Worm (Caenorhabditis elegans) whole organism, mixed stage, embryonic: Measurements from ENCODE around the gene F55G11.1.

Experiments
- M03D4.4 ChIP-seq: sonication (generic microtip); optimal IDR thresholded peaks from 2 replicates; lab custom pipeline; 2017; ENCODE audit warnings: mild to moderate bottlenecking, missing genetic modification characterization, missing compliant biosample characterization
- bed-3 ChIP-seq: fragments of 200-800 bp; sonication (Bioruptor generic); optimal IDR thresholded peaks from 3 replicates; lab custom pipeline; 2018; ENCODE audit warnings: mild to moderate bottlenecking, missing genetic modification characterization, moderate library complexity, missing compliant biosample characterization
- blmp-1 ChIP-seq: fragments of 150-350 bp; optimal IDR thresholded peaks from 2 replicates; lab custom pipeline; 2014; ENCODE audit warnings: missing biosample characterization, missing genetic modification characterization
- ceh-43 ChIP-seq: fragments of 200-800 bp; sonication (Bioruptor generic); optimal IDR thresholded peaks from 2 replicates; lab custom pipeline; 2018; ENCODE audit warnings: mild to moderate bottlenecking, missing genetic modification characterization, moderate library complexity, missing compliant biosample characterization
- ceh-83 ChIP-seq: fragments of 200-800 bp; sonication (Bioruptor generic); optimal IDR thresholded peaks from 2 replicates; lab custom pipeline; 2018; ENCODE audit warnings: mild to moderate bottlenecking, missing genetic modification characterization, missing compliant biosample characterization
- cnd-1 ChIP-seq: fragments of 200-800 bp; sonication (Bioruptor generic); optimal IDR thresholded peaks from 2 replicates; lab custom pipeline; 2018; ENCODE audit warnings: mild to moderate bottlenecking, missing genetic modification characterization, missing compliant biosample characterization
- drap-1 ChIP-seq: fragments of 200-800 bp; sonication (Bioruptor generic); optimal IDR thresholded peaks from 3 replicates; lab custom pipeline; 2018; ENCODE audit warnings: mild to moderate bottlenecking, missing genetic modification characterization, missing compliant biosample characterization
- elt-1 ChIP-seq: sonication (generic microtip); optimal IDR thresholded peaks from 2 replicates; lab custom pipeline; 2017; ENCODE audit warnings: missing genetic modification characterization, mild to moderate bottlenecking, missing compliant biosample characterization, antibody characterized with exemption, moderate library complexity, borderline replicate concordance; ENCODE audit not compliant: insufficient read depth
- lin-32 ChIP-seq: fragments of 200-800 bp; sonication (Bioruptor generic); optimal IDR thresholded peaks from 2 replicates; lab custom pipeline; 2018; ENCODE audit warnings: mild to moderate bottlenecking, missing genetic modification characterization, missing compliant biosample characterization
- lsy-2 ChIP-seq: fragments of 150-350 bp; optimal IDR thresholded peaks from 2 replicates; lab custom pipeline; 2014; ENCODE audit warnings: missing biosample characterization, missing genetic modification characterization
- mep-1 ChIP-seq: fragments of 150-350 bp; optimal IDR thresholded peaks from 2 replicates; lab custom pipeline; 2017; ENCODE audit warnings: missing biosample characterization, missing genetic modification reagents, missing genetic modification characterization, inconsistent platforms
- mls-2 ChIP-seq: sonication (generic microtip); optimal IDR thresholded peaks from 2 replicates; lab custom pipeline; 2016; ENCODE audit warnings: mild to moderate bottlenecking, missing genetic modification characterization, moderate library complexity, missing compliant biosample characterization
- nhr-12 ChIP-seq: fragments of 150-350 bp; optimal IDR thresholded peaks from 2 replicates; lab custom pipeline; 2014; ENCODE audit warnings: missing biosample characterization, missing genetic modification characterization
- nhr-2 ChIP-seq: fragments of 150-350 bp; optimal IDR thresholded peaks from 2 replicates; lab custom pipeline; 2014; ENCODE audit warnings: missing biosample characterization, missing genetic modification characterization
- nhr-237 ChIP-seq: fragments of 150-350 bp; optimal IDR thresholded peaks from 2 replicates; lab custom pipeline; 2014; ENCODE audit warnings: missing biosample characterization, missing genetic modification characterization
- nhr-28 ChIP-seq: fragments of 150-350 bp; optimal IDR thresholded peaks from 2 replicates; lab custom pipeline; 2014; ENCODE audit warnings: missing biosample characterization, missing genetic modification characterization
- nhr-76 ChIP-seq: sonication (generic microtip); optimal IDR thresholded peaks from 2 replicates; lab custom pipeline; 2017; ENCODE audit warnings: missing biosample characterization, missing genetic modification characterization
- pha-4 ChIP-seq: fragments of 150-350 bp; optimal IDR thresholded peaks from 2 replicates; lab custom pipeline; 2018; ENCODE audit warnings: missing biosample characterization, missing genetic modification reagents, missing genetic modification characterization
- snpc-4 ChIP-seq: fragments of 150-350 bp; optimal IDR thresholded peaks from 2 replicates; lab custom pipeline; 2014; ENCODE audit warnings: missing biosample characterization, missing genetic modification characterization
- sptf-1 ChIP-seq: sonication (generic microtip); optimal IDR thresholded peaks from 2 replicates; lab custom pipeline; 2017; ENCODE audit warnings: mild to moderate bottlenecking, missing genetic modification characterization, moderate library complexity, missing compliant biosample characterization
- unc-120 ChIP-seq: sonication (generic microtip); optimal IDR thresholded peaks from 2 replicates; lab custom pipeline; 2017; ENCODE audit warnings: missing genetic modification characterization, missing compliant biosample characterization; ENCODE audit not compliant: poor library complexity, severe bottlenecking
- unc-39 ChIP-seq: fragments of 150-350 bp; optimal IDR thresholded peaks from 2 replicates; lab custom pipeline; 2014; ENCODE audit warnings: missing biosample characterization, missing genetic modification characterization
- unc-62 ChIP-seq: fragments of 150-350 bp; optimal IDR thresholded peaks from 2 replicates; lab custom pipeline; 2014; ENCODE audit warnings: missing biosample characterization, missing genetic modification reagents, missing genetic modification characterization
- zip-8 ChIP-seq: fragments of 150-350 bp; optimal IDR thresholded peaks from 2 replicates; lab custom pipeline; 2014; ENCODE audit warnings: missing biosample characterization, missing genetic modification characterization
- ztf-11 ChIP-seq: fragments of 150-350 bp; optimal IDR thresholded peaks from 2 replicates; lab custom pipeline; 2014; ENCODE audit warnings: missing biosample characterization, missing genetic modification characterization

The F55G11.1 gene

DNA sequence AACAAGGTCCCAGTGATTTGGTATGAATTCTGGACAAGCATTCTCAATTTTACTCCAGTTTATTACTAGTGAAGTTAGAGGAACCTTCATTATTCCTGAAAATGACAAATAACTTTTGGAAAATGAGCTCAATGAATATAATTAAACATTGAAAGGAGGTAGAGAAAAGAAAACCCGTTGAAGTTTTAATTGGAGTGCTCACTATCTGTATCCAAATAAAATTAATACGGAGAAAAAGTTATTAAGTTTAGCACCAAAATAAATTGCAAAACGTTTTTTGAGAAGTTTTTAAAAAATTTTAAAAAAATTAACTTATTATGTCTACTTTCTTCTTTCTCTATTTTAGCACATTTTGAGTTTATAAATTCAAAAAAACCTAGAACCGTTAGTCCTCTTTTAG lies at the start of gene F55G11.1:
Gene F55G11.1 (minus strand): TSS at position 101 of the 400 bp plus-strand sequence.
- TF ChIP-seq mls-2 (tag; lab: Kevin White, UChicago), result no peak
- TF ChIP-seq lsy-2, result no peak
- no peak for TF ChIP-seq M03D4.4
- no peak for TF ChIP-seq nhr-2 (tag; lab: Kevin White, UChicago)
- no peak for TF ChIP-seq bed-3
- TF ChIP-seq nhr-28 (tag; lab: Kevin White, UChicago), result no peak
- TF ChIP-seq zip-8 (tag; lab: Kevin White, UChicago), result no peak
- TF ChIP-seq unc-120 (tag; lab: Kevin White, UChicago), result no peak
- TF ChIP-seq unc-39 (tag; lab: Kevin White, UChicago), result no peak
- TF ChIP-seq nhr-237 (tag; lab: Kevin White, UChicago), result no peak
- TF ChIP-seq ztf-11, result no peak
- TF ChIP-seq cnd-1, result no peak
- TF ChIP-seq, all 35 proteins: peak for 0

DNA sequence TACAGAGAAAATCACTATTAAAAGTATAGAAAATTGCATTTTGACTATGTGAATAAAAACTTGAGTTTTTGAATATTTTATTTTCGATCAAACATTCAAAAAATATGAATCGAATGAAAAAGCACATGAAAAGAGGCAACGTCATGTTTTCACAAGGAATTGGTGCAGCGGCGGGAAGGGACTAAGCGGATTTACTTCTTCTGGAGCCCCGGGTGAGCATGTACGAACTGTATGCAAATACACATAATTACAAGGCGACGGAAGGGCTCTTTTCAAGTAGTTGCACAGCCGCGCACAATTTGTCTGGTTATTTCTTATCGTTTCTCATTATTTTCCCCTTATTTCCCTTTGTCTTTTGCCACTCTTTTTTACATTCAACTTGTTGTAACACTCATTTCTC lies 49.5 kb upstream of the F55G11.1 start, which contains the start of gene K10D11.7:
Gene K10D11.7 (minus strand): TSS at position 101 of the 400 bp plus-strand sequence.
- no peak for TF ChIP-seq M03D4.4

DNA sequence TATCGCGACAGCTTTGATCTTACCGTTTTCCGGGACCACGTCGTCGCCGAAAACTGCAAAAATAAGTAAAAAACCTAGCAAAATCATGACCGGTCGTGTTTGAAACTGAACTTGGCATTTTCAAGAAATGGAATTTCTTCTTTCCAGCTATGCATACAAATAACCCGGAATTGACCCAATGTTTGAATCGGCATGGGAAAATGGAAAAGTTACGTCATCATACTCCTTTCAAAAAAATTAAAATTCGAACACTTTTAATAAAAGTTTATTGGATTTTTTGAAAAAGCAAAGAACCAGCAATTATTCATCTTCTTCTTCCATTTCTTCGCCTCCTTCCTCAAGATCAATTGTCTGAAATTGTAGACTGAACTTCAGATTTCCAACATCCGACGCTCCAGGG lies 48.0 kb upstream of the F55G11.1 start, which contains the start of gene K10D11.4:
Gene K10D11.4 (minus strand): TSS at position 101 of the 400 bp plus-strand sequence.
- peak; percentile 48 for TF ChIP-seq zip-8 (tag; lab: Kevin White, UChicago)
- no peak for TF ChIP-seq nhr-76 (tag; lab: Kevin White, UChicago)

DNA sequence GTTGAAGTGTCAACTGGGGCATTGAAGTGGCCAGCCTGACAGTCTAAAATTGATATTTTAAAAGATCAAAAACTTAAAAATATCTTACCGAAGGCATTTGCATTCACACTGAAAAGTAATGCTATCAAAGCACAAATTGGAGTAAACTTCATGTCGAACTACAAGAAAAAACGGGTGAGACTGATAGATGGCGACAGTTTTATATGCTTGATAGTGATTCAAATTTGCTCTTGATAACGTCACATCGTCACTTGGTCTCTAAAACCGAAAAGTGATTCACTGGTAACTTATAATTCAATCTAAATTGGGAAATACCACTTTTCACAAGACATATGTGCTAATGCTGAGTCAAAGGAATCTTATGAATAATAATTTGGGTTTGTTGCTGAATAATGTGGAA lies 45.2 kb upstream of the F55G11.1 start, which contains the start of gene K10D11.5:
Gene K10D11.5 (minus strand): TSS at position 215 of the 400 bp plus-strand sequence.
- TF ChIP-seq drap-1 (GFP tag; lab: Kevin White, UChicago), result no peak

DNA sequence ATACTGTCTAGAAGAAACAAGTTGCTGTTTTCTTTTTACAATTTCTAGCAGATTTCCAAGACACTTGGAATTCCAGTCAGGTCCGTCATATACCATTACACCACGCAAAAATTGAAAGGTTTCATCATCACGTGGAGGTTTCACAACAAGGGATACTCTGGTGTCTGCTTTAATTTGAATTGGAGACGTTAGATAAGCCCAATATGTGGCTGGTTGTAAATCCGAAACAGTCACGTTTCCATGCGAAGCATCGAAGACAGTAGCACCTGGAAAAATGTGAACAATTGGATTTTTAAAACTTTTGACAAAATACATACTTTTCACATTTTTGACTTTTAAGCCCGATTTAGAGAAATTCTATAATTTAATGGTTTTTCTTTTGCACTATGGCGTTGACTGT lies 44.2 kb upstream of the F55G11.1 start:
- TF ChIP-seq nhr-28 (tag; lab: Kevin White, UChicago), result no peak
- TF ChIP-seq lin-32 (GFP tag; lab: Kevin White, UChicago), result no peak
- TF ChIP-seq pha-4 (tag; lab: Kevin White, UChicago), result no peak
- TF ChIP-seq nhr-2 (tag; lab: Kevin White, UChicago), result no peak
- no peak for TF ChIP-seq ceh-83 (GFP tag; lab: Kevin White, UChicago)
- no peak for TF ChIP-seq blmp-1 (tag; lab: Kevin White, UChicago)
- TF ChIP-seq unc-62 (GFP tag; lab: Kevin White, UChicago), result no peak

DNA sequence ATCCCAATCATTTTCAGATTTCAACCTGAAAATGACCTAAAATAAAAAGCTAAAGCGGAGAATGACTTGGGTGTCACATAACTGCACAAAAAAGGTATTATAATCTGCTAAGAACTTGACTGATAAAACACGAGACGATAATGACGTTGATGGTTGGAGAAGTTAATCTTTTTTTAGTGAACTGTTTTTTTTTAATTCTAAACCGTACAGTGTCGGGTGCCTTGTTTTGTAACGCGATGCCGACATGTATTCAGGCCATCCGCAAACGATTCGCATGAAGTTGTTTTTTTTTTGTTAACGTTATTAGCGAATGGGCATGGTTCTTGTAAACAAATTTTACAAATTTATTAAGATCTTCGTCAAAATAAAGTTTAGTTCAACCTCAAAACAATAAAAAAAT lies 43.0 kb upstream of the F55G11.1 start, which contains the start of gene K10D11.6:
Gene K10D11.6 (minus strand): TSS at position 101 of the 400 bp plus-strand sequence.
- TF ChIP-seq mep-1 (no peak), ztf-11 (no peak), snpc-4 (tag; lab: Kevin White, UChicago) (no peak), nhr-2 (tag; lab: Kevin White, UChicago) (no peak), unc-39 (tag; lab: Kevin White, UChicago) (no peak), unc-62 (GFP tag; lab: Kevin White, UChicago) (no peak), M03D4.4 (no peak), sptf-1 (no peak)

DNA sequence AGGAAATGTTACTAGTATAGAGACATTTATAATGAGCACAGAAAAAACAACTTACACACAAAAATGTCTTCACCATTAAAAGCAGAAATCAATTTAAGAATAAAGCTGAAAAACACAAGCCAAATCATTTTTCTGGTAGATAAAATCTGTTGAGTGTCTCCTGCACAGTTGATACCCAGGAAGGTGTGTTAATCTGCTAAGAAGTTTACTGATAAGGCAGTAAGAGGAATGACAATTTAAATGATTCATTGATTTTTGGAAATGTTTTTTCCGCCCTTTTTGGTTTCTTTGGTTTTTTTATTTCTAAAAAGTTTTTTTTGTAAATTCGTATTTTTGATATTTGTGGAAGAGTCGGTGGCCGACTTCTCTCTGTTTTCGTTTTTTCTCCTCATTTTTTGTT lies 39.6 kb upstream of the F55G11.1 start, which contains the start of gene K10D11.3:
Gene K10D11.3 (minus strand): TSS at position 174 of the 400 bp plus-strand sequence.
- TF ChIP-seq lsy-2 (no peak), drap-1 (GFP tag; lab: Kevin White, UChicago) (no peak), nhr-2 (tag; lab: Kevin White, UChicago) (no peak), ceh-43 (no peak), nhr-12 (tag; lab: Kevin White, UChicago) (no peak), mep-1 (no peak), mls-2 (tag; lab: Kevin White, UChicago) (no peak), elt-1 (tag; lab: Kevin White, UChicago) (no peak)
